Fruit fly (Drosophila melanogaster) whole organism, pupa: Measurements from ENCODE around the gene CG1738.
A peak's percentile ranks its signal among the peaks of the same experiment; 100 is the strongest.

Experiments
- CG10348 ChIP-seq: fragments of 200-800 bp; sonication (Bioruptor generic); IDR thresholded peaks from 2 replicates; pipeline ENCODE4 v1.3.6; 2022; ENCODE audit warnings: missing biosample characterization, missing genetic modification characterization
- CG12605 ChIP-seq: fragments of 200-800 bp; sonication (Bioruptor generic); IDR thresholded peaks from 2 replicates; pipeline ENCODE4 v1.3.6; 2022; ENCODE audit warnings: missing biosample characterization, missing genetic modification characterization
- CG13204 ChIP-seq: fragments of 200-800 bp; sonication (Bioruptor generic); optimal IDR thresholded peaks from 2 replicates; lab custom pipeline; 2018; ENCODE audit warnings: missing biosample characterization, mild to moderate bottlenecking, missing genetic modification characterization, moderate library complexity
- CG14655 ChIP-seq: fragments of 200-800 bp; sonication (Bioruptor generic); optimal IDR thresholded peaks from 3 replicates; lab custom pipeline; 2017; ENCODE audit warnings: mild to moderate bottlenecking, missing biosample characterization, missing genetic modification reagents, missing genetic modification characterization
- CG15710 ChIP-seq: fragments of 200-800 bp; sonication (Bioruptor generic); optimal IDR thresholded peaks from 2 replicates; lab custom pipeline; 2018; ENCODE audit warnings: missing biosample characterization, mild to moderate bottlenecking, missing genetic modification characterization, moderate library complexity
- CG17806 ChIP-seq: fragments of 200-800 bp; sonication (Bioruptor generic); optimal IDR thresholded peaks from 2 replicates; lab custom pipeline; 2018; ENCODE audit warnings: missing biosample characterization, mild to moderate bottlenecking, missing genetic modification characterization, moderate library complexity
- CG32121 ChIP-seq: fragments of 200-800 bp; sonication (Bioruptor generic); IDR thresholded peaks from 2 replicates; pipeline ENCODE4 v1.3.6; 2022; ENCODE audit warnings: missing biosample characterization, missing genetic modification characterization
- CG34367 ChIP-seq: fragments of 200-800 bp; sonication (Bioruptor generic); optimal IDR thresholded peaks from 2 replicates; lab custom pipeline; 2018; ENCODE audit warnings: missing biosample characterization, mild to moderate bottlenecking, missing genetic modification characterization
- CG4496 ChIP-seq: fragments of 200-800 bp; sonication (Bioruptor generic); IDR thresholded peaks from 3 replicates; pipeline ENCODE4 v1.3.6; 2022; ENCODE audit warnings: missing biosample characterization, missing genetic modification characterization
- CG8159 ChIP-seq: fragments of 200-800 bp; sonication (Bioruptor generic); optimal IDR thresholded peaks from 3 replicates; lab custom pipeline; 2018; ENCODE audit warnings: missing biosample characterization, mild to moderate bottlenecking, missing genetic modification characterization, moderate library complexity
- CG8301 ChIP-seq: fragments of 200-800 bp; sonication (Bioruptor generic); optimal IDR thresholded peaks from 2 replicates; lab custom pipeline; 2018; ENCODE audit warnings: missing biosample characterization, mild to moderate bottlenecking, missing genetic modification characterization
- CG9948 ChIP-seq: fragments of 200-800 bp; sonication (Bioruptor generic); optimal IDR thresholded peaks from 2 replicates; lab custom pipeline; 2018; ENCODE audit warnings: missing biosample characterization, mild to moderate bottlenecking, missing genetic modification characterization, moderate library complexity
- D1 ChIP-seq: fragments of 200-800 bp; sonication (Bioruptor generic); optimal IDR thresholded peaks from 2 replicates; lab custom pipeline; 2018; ENCODE audit warnings: missing biosample characterization, mild to moderate bottlenecking, missing genetic modification characterization, moderate library complexity
- EcR ChIP-seq: fragments of 200-800 bp; sonication (Bioruptor generic); optimal IDR thresholded peaks from 3 replicates; lab custom pipeline; 2019; ENCODE audit warnings: missing biosample characterization, missing genetic modification characterization, mild to moderate bottlenecking, moderate library complexity, missing genetic modification reagents
- Ets98B ChIP-seq: fragments of 200-800 bp; sonication (Bioruptor generic); IDR thresholded peaks from 2 replicates; pipeline ENCODE4 v1.3.6; 2022; ENCODE audit warnings: missing biosample characterization, missing genetic modification characterization
- Pif1A ChIP-seq: fragments of 200-800 bp; sonication (Bioruptor generic); optimal IDR thresholded peaks from 3 replicates; lab custom pipeline; 2016; ENCODE audit warnings: missing biosample characterization, missing genetic modification characterization
- Pif1B ChIP-seq: fragments of 200-800 bp; sonication (Bioruptor generic); optimal IDR thresholded peaks from 3 replicates; lab custom pipeline; 2016; ENCODE audit warnings: missing biosample characterization, missing genetic modification characterization
- Snoo ChIP-seq: fragments of 200-800 bp; sonication (Bioruptor generic); optimal IDR thresholded peaks from 3 replicates; lab custom pipeline; 2017; ENCODE audit warnings: missing biosample characterization, mild to moderate bottlenecking, missing genetic modification characterization, inconsistent platforms
- fd96Ca ChIP-seq: fragments of 200-800 bp; sonication (Bioruptor generic); IDR thresholded peaks from 3 replicates; pipeline ENCODE4 v1.3.6; 2022; ENCODE audit warnings: missing biosample characterization, missing genetic modification characterization
- gl ChIP-seq: fragments of 200-800 bp; sonication (Bioruptor generic); optimal IDR thresholded peaks from 2 replicates; lab custom pipeline; 2018; ENCODE audit warnings: missing biosample characterization, mild to moderate bottlenecking, missing genetic modification characterization
- rn ChIP-seq: fragments of 200-800 bp; sonication (Bioruptor generic); IDR thresholded peaks from 2 replicates; pipeline ENCODE4 v1.3.6; 2022; ENCODE audit warnings: missing biosample characterization, missing genetic modification characterization

The CG1738 gene

dm6 chrX:11355708-11356174, 6.9 kb downstream of the CG1738 start, which contains the start of gene dsh:
Gene dsh, plus strand, starts transcription at chrX:11355881.
- TF ChIP-seq CG4496 (GFP tag; lab: Robert Waterston, UW) (no peak), CG12605 (GFP tag; lab: Robert Waterston, UW) (no peak), Pif1A (GFP tag; lab: Kevin White, UChicago) (no peak), CG15710 (peak; percentile 14), CG17806 (tag; lab: Kevin White, UChicago) (no peak), CG13204 (GFP tag; lab: Kevin White, UChicago) (peak; percentile 65)

dm6 chrX:11356648-11357047, 7.8 kb downstream of the CG1738 start:
- TF ChIP-seq CG8301 (tag; lab: Kevin White, UChicago) (no peak), gl (tag; lab: Kevin White, UChicago) (no peak), CG8159 (no peak), Pif1A (GFP tag; lab: Kevin White, UChicago) (no peak), CG14655 (GFP tag; lab: Kevin White, UChicago) (no peak), CG15710 (no peak), CG12605 (GFP tag; lab: Robert Waterston, UW) (no peak), fd96Ca (GFP tag; lab: Robert Waterston, UW) (no peak), CG13204 (GFP tag; lab: Kevin White, UChicago) (no peak), CG32121 (GFP tag; lab: Robert Waterston, UW) (no peak), CG17806 (tag; lab: Kevin White, UChicago) (no peak), rn (GFP tag; lab: Robert Waterston, UW) (no peak)

- TF ChIP-seq EcR (GFP tag; lab: Kevin White, UChicago) (peak; percentile 35), rn (GFP tag; lab: Robert Waterston, UW) (no peak), Ets98B (GFP tag; lab: Robert Waterston, UW) (peak; percentile 11; the same call in 1 of the 2 replicates)
Observed at dm6 chrX:11359081-11359481, 10.2 kb downstream of the CG1738 start, which contains the start of gene Pa1. Gene Pa1, plus strand, starts transcription at chrX:11359236.

- TF ChIP-seq CG34367 (tag; lab: Kevin White, UChicago), result no peak
Observed at dm6 chrX:11367783-11368509, 19.1 kb downstream of the CG1738 start, which contains the start of the genes hop and Tim8. Gene hop, minus strand, starts transcription at chrX:11368098. Gene Tim8, plus strand, starts transcription at chrX:11368445.

- no peak for TF ChIP-seq fd96Ca (GFP tag; lab: Robert Waterston, UW)
- no peak for TF ChIP-seq CG10348 (GFP tag; lab: Robert Waterston, UW)
- no peak for TF ChIP-seq Pif1A (GFP tag; lab: Kevin White, UChicago)
- TF ChIP-seq CG15710, result no peak
- TF ChIP-seq D1, result no peak
- TF ChIP-seq CG8301 (tag; lab: Kevin White, UChicago), result no peak
- no peak for TF ChIP-seq CG4496 (GFP tag; lab: Robert Waterston, UW)
- no peak for TF ChIP-seq CG14655 (GFP tag; lab: Kevin White, UChicago)
- no peak for TF ChIP-seq CG12605 (GFP tag; lab: Robert Waterston, UW)
- TF ChIP-seq gl (tag; lab: Kevin White, UChicago), result no peak
- no peak for TF ChIP-seq CG9948
- no peak for TF ChIP-seq rn (GFP tag; lab: Robert Waterston, UW)
- no peak for TF ChIP-seq CG13204 (GFP tag; lab: Kevin White, UChicago)
Observed at dm6 chrX:11369374-11369773, 20.5 kb downstream of the CG1738 start, which contains the start of gene dlg1. Gene dlg1, plus strand, starts transcription at chrX:11369665.

- TF ChIP-seq CG8159 (peak; percentile 0), CG34367 (tag; lab: Kevin White, UChicago) (no peak), CG4496 (GFP tag; lab: Robert Waterston, UW) (peak; percentile 78), Pif1B (GFP tag; lab: Kevin White, UChicago) (no peak), CG13204 (GFP tag; lab: Kevin White, UChicago) (no peak), CG12605 (GFP tag; lab: Robert Waterston, UW) (peak; percentile 53; the same call in 1 of the 2 replicates), CG32121 (GFP tag; lab: Robert Waterston, UW) (peak; percentile 46; the same call in 1 of the 2 replicates), CG9948 (no peak), CG8301 (tag; lab: Kevin White, UChicago) (no peak), Snoo (tag; lab: Kevin White, UChicago) (peak; percentile 33), rn (GFP tag; lab: Robert Waterston, UW) (no peak), CG15710 (peak; percentile 26), fd96Ca (GFP tag; lab: Robert Waterston, UW) (peak; percentile 51; the same call in 1 of the 3 replicates), Ets98B (GFP tag; lab: Robert Waterston, UW) (peak; percentile 59), Pif1A (GFP tag; lab: Kevin White, UChicago) (no peak), CG10348 (GFP tag; lab: Robert Waterston, UW) (no peak)
Observed at dm6 chrX:11370792-11371191, 21.9 kb downstream of the CG1738 start.
